Fruit fly (Drosophila melanogaster): ENCODE measurements around the gene VAChT.

- no peak for TF ChIP-seq CG8478 (optimal IDR thresholded peaks at IDR 0.05)
- TF ChIP-seq CTCF (optimal IDR thresholded peaks at IDR 0.05) = no peak
Measured at dm6 chr3R:18721368-18721767, 16.1 kb downstream of the VAChT start.

Data from S2 (cell line).